Worm (Caenorhabditis elegans) whole organism, late embryonic: ENCODE measurements around the gene Y41G9A.17.

Experiments
- C08G9.2 ChIP-seq: sonication (generic microtip); optimal IDR thresholded peaks from 2 replicates; lab custom pipeline; 2016; ENCODE audit warnings: mild to moderate bottlenecking, missing genetic modification characterization, moderate library complexity, missing compliant biosample characterization
- F13H6.1 ChIP-seq: sonication (generic microtip); optimal IDR thresholded peaks from 2 replicates; lab custom pipeline; 2016; ENCODE audit warnings: missing genetic modification characterization, missing compliant biosample characterization
- T23F11.4 ChIP-seq: fragments of 200-800 bp; sonication (Bioruptor generic); optimal IDR thresholded peaks from 2 replicates; lab custom pipeline; 2018; ENCODE audit warnings: mild to moderate bottlenecking, missing genetic modification characterization, missing compliant biosample characterization
- Y22D7AL.16 ChIP-seq: sonication (generic microtip); optimal IDR thresholded peaks from 2 replicates; lab custom pipeline; 2016; ENCODE audit warnings: missing genetic modification characterization, missing compliant biosample characterization
- ceh-14 ChIP-seq: sonication (generic microtip); optimal IDR thresholded peaks from 2 replicates; lab custom pipeline; 2016; ENCODE audit warnings: missing genotype, missing genetic modification characterization, missing compliant biosample characterization
- ceh-2 ChIP-seq: sonication (generic microtip); optimal IDR thresholded peaks from 2 replicates; lab custom pipeline; 2016; ENCODE audit warnings: missing genotype, missing genetic modification characterization, missing compliant biosample characterization
- ceh-30 ChIP-seq: fragments of 150-350 bp; optimal IDR thresholded peaks from 2 replicates; lab custom pipeline; 2014; ENCODE audit warnings: missing biosample characterization, missing genetic modification characterization
- ceh-31 ChIP-seq: sonication (generic microtip); optimal IDR thresholded peaks from 2 replicates; lab custom pipeline; 2016; ENCODE audit warnings: missing genetic modification characterization, missing compliant biosample characterization
- ceh-34 ChIP-seq: sonication (generic microtip); optimal IDR thresholded peaks from 2 replicates; lab custom pipeline; 2016; ENCODE audit warnings: mild to moderate bottlenecking, missing genetic modification characterization, missing compliant biosample characterization
- ceh-6 ChIP-seq: fragments of 200-800 bp; sonication (Bioruptor generic); optimal IDR thresholded peaks from 2 replicates; lab custom pipeline; 2018; ENCODE audit warnings: mild to moderate bottlenecking, missing genetic modification characterization, missing compliant biosample characterization
- ceh-9 ChIP-seq: sonication (generic microtip); optimal IDR thresholded peaks from 2 replicates; lab custom pipeline; 2016; ENCODE audit warnings: mild to moderate bottlenecking, missing genetic modification characterization, inconsistent platforms, missing compliant biosample characterization
- che-1 ChIP-seq: sonication (generic microtip); optimal IDR thresholded peaks from 2 replicates; lab custom pipeline; 2016; ENCODE audit warnings: mild to moderate bottlenecking, missing genetic modification characterization, missing compliant biosample characterization
- dmd-4 ChIP-seq: sonication (generic microtip); optimal IDR thresholded peaks from 2 replicates; lab custom pipeline; 2016; ENCODE audit warnings: borderline replicate concordance, missing genetic modification characterization, missing compliant biosample characterization
- elt-2 ChIP-seq: sonication (generic microtip); optimal IDR thresholded peaks from 2 replicates; lab custom pipeline; 2016; ENCODE audit warnings: missing genetic modification reagents, missing genetic modification characterization, missing compliant biosample characterization
- ets-4 ChIP-seq: sonication (generic microtip); optimal IDR thresholded peaks from 2 replicates; lab custom pipeline; 2016; ENCODE audit warnings: missing genetic modification characterization, missing compliant biosample characterization
- fax-1 ChIP-seq: sonication (generic microtip); optimal IDR thresholded peaks from 2 replicates; lab custom pipeline; 2016; ENCODE audit warnings: missing genotype, missing genetic modification characterization, missing compliant biosample characterization
- fkh-6 ChIP-seq: sonication (generic microtip); optimal IDR thresholded peaks from 2 replicates; lab custom pipeline; 2016; ENCODE audit warnings: missing genetic modification characterization, missing compliant biosample characterization
- hlh-15 ChIP-seq: sonication (generic microtip); optimal IDR thresholded peaks from 2 replicates; lab custom pipeline; 2016; ENCODE audit warnings: missing genetic modification characterization, missing compliant biosample characterization
- hlh-30 ChIP-seq: sonication (generic microtip); optimal IDR thresholded peaks from 2 replicates; lab custom pipeline; 2017; ENCODE audit warnings: antibody characterized with exemption, missing genetic modification characterization, missing compliant biosample characterization; ENCODE audit not compliant: insufficient read depth
- hlh-6 ChIP-seq: sonication (generic microtip); optimal IDR thresholded peaks from 2 replicates; lab custom pipeline; 2016; ENCODE audit warnings: missing genotype, missing genetic modification characterization, missing compliant biosample characterization
- mec-3 ChIP-seq: sonication (generic microtip); optimal IDR thresholded peaks from 2 replicates; lab custom pipeline; 2016; ENCODE audit warnings: borderline replicate concordance, missing genetic modification characterization, missing compliant biosample characterization
- nfya-1 ChIP-seq: sonication (generic microtip); optimal IDR thresholded peaks from 2 replicates; lab custom pipeline; 2017; ENCODE audit warnings: missing genetic modification characterization, mild to moderate bottlenecking, missing compliant biosample characterization, antibody characterized with exemption, moderate library complexity
- nhr-11 ChIP-seq: fragments of 150-350 bp; optimal IDR thresholded peaks from 2 replicates; lab custom pipeline; 2014; ENCODE audit warnings: missing biosample characterization, missing genetic modification characterization
- npax-4 ChIP-seq: sonication (generic microtip); optimal IDR thresholded peaks from 2 replicates; lab custom pipeline; 2016; ENCODE audit warnings: missing genetic modification characterization, missing compliant biosample characterization
- pat-9 ChIP-seq: fragments of 200-800 bp; sonication (Bioruptor generic); optimal IDR thresholded peaks from 2 replicates; lab custom pipeline; 2018; ENCODE audit warnings: mild to moderate bottlenecking, missing genetic modification characterization, moderate library complexity, missing compliant biosample characterization
- pax-1 ChIP-seq: fragments of 150-350 bp; optimal IDR thresholded peaks from 2 replicates; lab custom pipeline; 2014; ENCODE audit warnings: missing biosample characterization, missing genetic modification characterization
- pha-2 ChIP-seq: sonication (generic microtip); optimal IDR thresholded peaks from 2 replicates; lab custom pipeline; 2017; ENCODE audit warnings: mild to moderate bottlenecking, missing genetic modification characterization, missing compliant biosample characterization
- pha-4 ChIP-seq: fragments of 150-350 bp; optimal IDR thresholded peaks from 2 replicates; lab custom pipeline; 2018; ENCODE audit warnings: missing biosample characterization, missing genetic modification reagents, missing genetic modification characterization
- pros-1 ChIP-seq: fragments of 150-350 bp; optimal IDR thresholded peaks from 2 replicates; lab custom pipeline; 2014; ENCODE audit warnings: missing biosample characterization, missing genetic modification reagents, missing genetic modification characterization
- ref-2 ChIP-seq: sonication (generic microtip); optimal IDR thresholded peaks from 2 replicates; lab custom pipeline; 2016; ENCODE audit warnings: missing genetic modification characterization, missing compliant biosample characterization
- sdc-2 ChIP-seq: sonication (generic microtip); optimal IDR thresholded peaks from 2 replicates; lab custom pipeline; 2016; ENCODE audit warnings: missing genotype, missing genetic modification characterization, missing compliant biosample characterization
- sox-2 ChIP-seq: fragments of 200-800 bp; sonication (Bioruptor generic); IDR thresholded peaks from 2 replicates; pipeline ENCODE4 v1.3.6; 2022; ENCODE audit warnings: missing genetic modification reagents, missing genetic modification characterization, missing compliant biosample characterization
- sox-4 ChIP-seq: sonication (generic microtip); optimal IDR thresholded peaks from 2 replicates; lab custom pipeline; 2017; ENCODE audit warnings: mild to moderate bottlenecking, missing genetic modification characterization, inconsistent platforms, missing compliant biosample characterization
- syd-9 ChIP-seq: sonication (generic microtip); optimal IDR thresholded peaks from 2 replicates; lab custom pipeline; 2016; ENCODE audit warnings: mild to moderate bottlenecking, missing genetic modification characterization, moderate library complexity, missing compliant biosample characterization
- tbx-2 ChIP-seq: sonication (generic microtip); optimal IDR thresholded peaks from 2 replicates; lab custom pipeline; 2016; ENCODE audit warnings: missing genetic modification characterization, missing compliant biosample characterization
- ttx-3 ChIP-seq: sonication (generic microtip); optimal IDR thresholded peaks from 2 replicates; lab custom pipeline; 2016; ENCODE audit warnings: missing genetic modification reagents, missing genetic modification characterization, missing compliant biosample characterization
- unc-3 ChIP-seq, 2 experiments: fragments of 200-800 bp in 1 of 2; sonication (Bioruptor generic) in 1 of 2; sonication (generic microtip) in 1 of 2; conservative IDR thresholded peaks in 1 of 2; optimal IDR thresholded peaks in 1 of 2; 2 replicates each; pipeline versions ENCODE4 v1.3.6 to Lab custom; 2016 to 2022; ENCODE audit warnings: missing compliant biosample characterization in 2 of 2, missing genetic modification characterization in 2 of 2, missing genetic modification reagents in 1 of 2
- unc-42 ChIP-seq: sonication (generic microtip); optimal IDR thresholded peaks from 2 replicates; lab custom pipeline; 2016; ENCODE audit warnings: missing genotype, missing genetic modification characterization, missing compliant biosample characterization
- unc-55 ChIP-seq: sonication (generic microtip); optimal IDR thresholded peaks from 2 replicates; lab custom pipeline; 2017; ENCODE audit warnings: missing biosample characterization, missing genetic modification reagents, missing genetic modification characterization
- unc-86 ChIP-seq: sonication (generic microtip); optimal IDR thresholded peaks from 2 replicates; lab custom pipeline; 2016; ENCODE audit warnings: missing genetic modification characterization, missing compliant biosample characterization
- ztf-16 ChIP-seq: sonication (generic microtip); optimal IDR thresholded peaks from 2 replicates; lab custom pipeline; 2017; ENCODE audit warnings: missing genetic modification characterization, missing compliant biosample characterization

Gene Y41G9A.17

ce11 chrX:3034203-3034602 is 34.7 kb upstream of the Y41G9A.17 start, which contains the start of gene M02F4.2:
TSS of gene M02F4.2 (minus strand) at chrX:3034303.
- TF ChIP-seq nhr-11 (tag; lab: Kevin White, UChicago), result no peak
- no peak for TF ChIP-seq Y22D7AL.16
- no peak for TF ChIP-seq unc-42 (tag; lab: Kevin White, UChicago)
- TF ChIP-seq elt-2, result no peak
- no peak for TF ChIP-seq pat-9
- TF ChIP-seq pros-1 (tag; lab: Kevin White, UChicago), result no peak

- TF ChIP-seq sdc-2 (tag; lab: Kevin White, UChicago) (no peak), unc-55 (GFP tag; lab: Kevin White, UChicago) (no peak), ceh-14 (tag; lab: Kevin White, UChicago) (no peak), hlh-30 (tag; lab: Kevin White, UChicago) (no peak), tbx-2 (tag; lab: Kevin White, UChicago) (no peak), ceh-30 (tag; lab: Kevin White, UChicago) (no peak), ztf-16 (tag; lab: Kevin White, UChicago) (no peak), pha-2 (no peak), ceh-34 (no peak), ref-2 (no peak), che-1 (no peak), ceh-31 (tag; lab: Kevin White, UChicago) (no peak)
These were observed 33.9 kb upstream of the Y41G9A.17 start for ce11 chrX:3033492-3033891.

ce11 chrX:3031484-3031883 is 31.9 kb upstream of the Y41G9A.17 start, which contains the start of gene clec-265:
TSS of gene clec-265 (plus strand) at chrX:3031783.
- TF ChIP-seq sox-2 (no peak), F13H6.1 (tag; lab: Kevin White, UChicago) (no peak), ceh-30 (tag; lab: Kevin White, UChicago) (no peak), mec-3 (tag; lab: Kevin White, UChicago) (no peak), dmd-4 (tag; lab: Kevin White, UChicago) (no peak), sox-4 (tag; lab: Kevin White, UChicago) (no peak)

- TF ChIP-seq sox-2 (no peak), nfya-1 (tag; lab: Kevin White, UChicago) (no peak), unc-86 (tag; lab: Kevin White, UChicago) (no peak), syd-9 (tag; lab: Kevin White, UChicago) (no peak), ets-4 (tag; lab: Kevin White, UChicago) (no peak), npax-4 (no peak), fkh-6 (tag; lab: Kevin White, UChicago) (no peak), hlh-15 (no peak), hlh-30 (tag; lab: Kevin White, UChicago) (no peak), elt-2 (no peak), unc-3 (GFP tag; conservative IDR thresholded peaks at IDR 0.05; lab: Robert Waterston, UW) (no peak), unc-3 (tag; optimal IDR thresholded peaks at IDR 0.05; lab: Kevin White, UChicago) (no peak), pax-1 (tag; lab: Kevin White, UChicago) (no peak)
- TF ChIP-seq, all 69 proteins: peak for 0
These were observed 29.5 kb upstream of the Y41G9A.17 start, which contains the start of gene M02F4.1 for ce11 chrX:3029030-3029429. TSS of gene M02F4.1 (minus strand) at chrX:3029130.

- no peak for TF ChIP-seq ets-4 (tag; lab: Kevin White, UChicago)
- TF ChIP-seq fax-1 (tag; lab: Kevin White, UChicago), result no peak
- no peak for TF ChIP-seq pha-4 (tag; lab: Kevin White, UChicago)
- no peak for TF ChIP-seq T23F11.4 (GFP tag; lab: Kevin White, UChicago)
- TF ChIP-seq C08G9.2, result no peak
- no peak for TF ChIP-seq hlh-6 (tag; lab: Kevin White, UChicago)
- TF ChIP-seq fkh-6 (tag; lab: Kevin White, UChicago), result no peak
- TF ChIP-seq nfya-1 (tag; lab: Kevin White, UChicago), result no peak
- no peak for TF ChIP-seq ttx-3 (tag; lab: Kevin White, UChicago)
- no peak for TF ChIP-seq ceh-6
- TF ChIP-seq ceh-9 (tag; lab: Kevin White, UChicago), result no peak
- no peak for TF ChIP-seq hlh-30 (tag; lab: Kevin White, UChicago)
- TF ChIP-seq pros-1 (tag; lab: Kevin White, UChicago), result no peak
- TF ChIP-seq pat-9, result no peak
- TF ChIP-seq ceh-2 (tag; lab: Kevin White, UChicago), result no peak
- no peak for TF ChIP-seq ztf-16 (tag; lab: Kevin White, UChicago)
These were observed 25.6 kb upstream of the Y41G9A.17 start for ce11 chrX:3025145-3025544.
